Fruit fly (Drosophila melanogaster) whole organism, embryonic: ENCODE measurements around the gene sicily.

Experiments
- BEAF-32 ChIP-seq: fragments of 200-800 bp; sonication (Bioruptor generic); optimal IDR thresholded peaks from 3 replicates; lab custom pipeline; 2017; ENCODE audit warnings: missing biosample characterization, missing genetic modification characterization, mild to moderate bottlenecking, moderate library complexity, missing genetic modification reagents
- CG18619 ChIP-seq: fragments of 200-800 bp; sonication (Bioruptor generic); optimal IDR thresholded peaks from 3 replicates; lab custom pipeline; 2017; ENCODE audit warnings: missing biosample characterization, mild to moderate bottlenecking, missing genetic modification characterization
- CG18764 ChIP-seq: fragments of 200-800 bp; sonication (Bioruptor generic); optimal IDR thresholded peaks from 3 replicates; lab custom pipeline; 2016; ENCODE audit warnings: missing biosample characterization, missing genetic modification characterization
- CG2116 ChIP-seq: fragments of 200-800 bp; sonication (Bioruptor generic); optimal IDR thresholded peaks from 3 replicates; lab custom pipeline; 2018; ENCODE audit warnings: missing biosample characterization, mild to moderate bottlenecking, missing genetic modification characterization
- CG33213 ChIP-seq: fragments of 200-800 bp; sonication (Bioruptor generic); optimal IDR thresholded peaks from 3 replicates; lab custom pipeline; 2016; ENCODE audit warnings: missing biosample characterization, missing genetic modification characterization
- CG34376 ChIP-seq: fragments of 200-800 bp; sonication (Bioruptor generic); optimal IDR thresholded peaks from 2 replicates; lab custom pipeline; 2018; ENCODE audit warnings: missing biosample characterization, mild to moderate bottlenecking, missing genetic modification characterization
- CoRest ChIP-seq: fragments of 200-800 bp; sonication (Bioruptor generic); optimal IDR thresholded peaks from 3 replicates; lab custom pipeline; 2018; ENCODE audit warnings: missing biosample characterization, mild to moderate bottlenecking, missing genetic modification characterization, moderate library complexity
- br ChIP-seq: fragments of >200 bp; optimal IDR thresholded peaks from 2 replicates; lab custom pipeline; 2017
- grau ChIP-seq: fragments of 200-800 bp; optimal IDR thresholded peaks from 3 replicates; lab custom pipeline; 2019; ENCODE audit warnings: missing biosample characterization, mild to moderate bottlenecking, missing genetic modification characterization, moderate library complexity
- jigr1 ChIP-seq: fragments of 200-800 bp; sonication (Bioruptor generic); IDR thresholded peaks from 3 replicates; pipeline ENCODE4 v1.3.6; 2022; ENCODE audit warnings: missing biosample characterization, missing genetic modification characterization
- mld ChIP-seq: fragments of 200-800 bp; sonication (Bioruptor generic); IDR thresholded peaks from 3 replicates; pipeline ENCODE4 v1.3.6; 2022; ENCODE audit warnings: missing biosample characterization, missing genetic modification characterization; ENCODE audit not compliant: partially characterized antibody

- TF ChIP-seq jigr1 (no peak), br (lab: Kevin White, UChicago) (no peak), CG33213 (GFP tag; lab: Kevin White, UChicago) (no peak), grau (tag; lab: Kevin White, UChicago) (no peak), CG18619 (no peak), CG2116 (GFP tag; lab: Kevin White, UChicago) (no peak), BEAF-32 (GFP tag; lab: Kevin White, UChicago) (no peak), CG18764 (GFP tag; lab: Kevin White, UChicago) (no peak), CoRest (no peak), CG34376 (GFP tag; lab: Kevin White, UChicago) (no peak), mld (GFP tag; lab: Robert Waterston, UW) (no peak)
Measured at dm6 chrX:11875146-11875830, 16.2 kb upstream of the sicily start.
